Worm (Caenorhabditis elegans) whole organism, mixed stage, embryonic: ENCODE measurements around the gene fbxa-85.

ENCODE experiments used
- drap-1 ChIP-seq: fragments of 200-800 bp; sonication (Bioruptor generic); optimal IDR thresholded peaks from 3 replicates; lab custom pipeline; 2018; ENCODE audit warnings: mild to moderate bottlenecking, missing genetic modification characterization, missing compliant biosample characterization
- ham-2 ChIP-seq: fragments of 200-800 bp; sonication (Bioruptor generic); optimal IDR thresholded peaks from 2 replicates; lab custom pipeline; 2018; ENCODE audit warnings: mild to moderate bottlenecking, missing genetic modification characterization, missing compliant biosample characterization
- lin-13 ChIP-seq: fragments of 150-350 bp; optimal IDR thresholded peaks from 2 replicates; lab custom pipeline; 2014; ENCODE audit warnings: missing biosample characterization, missing genetic modification characterization
- mls-2 ChIP-seq: sonication (generic microtip); optimal IDR thresholded peaks from 2 replicates; lab custom pipeline; 2016; ENCODE audit warnings: mild to moderate bottlenecking, missing genetic modification characterization, moderate library complexity, missing compliant biosample characterization
- nhr-12 ChIP-seq: fragments of 150-350 bp; optimal IDR thresholded peaks from 2 replicates; lab custom pipeline; 2014; ENCODE audit warnings: missing biosample characterization, missing genetic modification characterization
- nhr-237 ChIP-seq: fragments of 150-350 bp; optimal IDR thresholded peaks from 2 replicates; lab custom pipeline; 2014; ENCODE audit warnings: missing biosample characterization, missing genetic modification characterization
- pha-4 ChIP-seq: fragments of 150-350 bp; optimal IDR thresholded peaks from 2 replicates; lab custom pipeline; 2018; ENCODE audit warnings: missing biosample characterization, missing genetic modification reagents, missing genetic modification characterization
- snpc-4 ChIP-seq: fragments of 150-350 bp; optimal IDR thresholded peaks from 2 replicates; lab custom pipeline; 2014; ENCODE audit warnings: missing biosample characterization, missing genetic modification characterization
- sptf-1 ChIP-seq: sonication (generic microtip); optimal IDR thresholded peaks from 2 replicates; lab custom pipeline; 2017; ENCODE audit warnings: mild to moderate bottlenecking, missing genetic modification characterization, moderate library complexity, missing compliant biosample characterization
- unc-120 ChIP-seq: sonication (generic microtip); optimal IDR thresholded peaks from 2 replicates; lab custom pipeline; 2017; ENCODE audit warnings: missing genetic modification characterization, missing compliant biosample characterization; ENCODE audit not compliant: poor library complexity, severe bottlenecking
- unc-39 ChIP-seq: fragments of 150-350 bp; optimal IDR thresholded peaks from 2 replicates; lab custom pipeline; 2014; ENCODE audit warnings: missing biosample characterization, missing genetic modification characterization
- unc-62 ChIP-seq: fragments of 150-350 bp; optimal IDR thresholded peaks from 2 replicates; lab custom pipeline; 2014; ENCODE audit warnings: missing biosample characterization, missing genetic modification reagents, missing genetic modification characterization

DNA sequence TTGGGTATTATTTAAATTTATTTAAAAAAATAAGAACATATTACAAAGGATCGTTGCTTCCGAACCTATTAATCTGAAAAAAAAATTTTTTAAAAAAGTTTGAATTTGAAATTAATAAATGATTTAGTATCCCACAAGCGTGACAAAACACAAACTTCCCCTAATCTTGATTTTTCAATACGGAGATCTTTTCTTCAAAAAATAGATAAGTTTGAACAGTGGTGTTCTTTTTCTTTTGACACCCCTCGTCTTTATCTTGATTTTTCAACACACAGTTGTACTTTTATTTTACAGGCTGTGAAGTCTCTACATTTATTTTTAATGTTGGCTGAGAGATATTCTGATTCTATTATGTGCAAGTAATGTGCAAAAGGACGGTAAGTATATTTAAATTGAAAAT is 22.6 kb upstream of the fbxa-85 start, which contains the start of gene T19C9.10:
- TF ChIP-seq mls-2 (tag; lab: Kevin White, UChicago) (no peak), unc-62 (GFP tag; lab: Kevin White, UChicago) (no peak), pha-4 (tag; lab: Kevin White, UChicago) (no peak), snpc-4 (tag; lab: Kevin White, UChicago) (no peak), lin-13 (tag; lab: Kevin White, UChicago) (no peak), nhr-12 (tag; lab: Kevin White, UChicago) (no peak), unc-120 (tag; lab: Kevin White, UChicago) (no peak), drap-1 (no peak), unc-39 (tag; lab: Kevin White, UChicago) (no peak), nhr-237 (tag; lab: Kevin White, UChicago) (no peak), ham-2 (GFP tag; lab: Kevin White, UChicago) (no peak), sptf-1 (tag; lab: Kevin White, UChicago) (no peak)
